Worm (Caenorhabditis elegans): Measurements from ENCODE around the gene twk-17.

Gene twk-17

DNA sequence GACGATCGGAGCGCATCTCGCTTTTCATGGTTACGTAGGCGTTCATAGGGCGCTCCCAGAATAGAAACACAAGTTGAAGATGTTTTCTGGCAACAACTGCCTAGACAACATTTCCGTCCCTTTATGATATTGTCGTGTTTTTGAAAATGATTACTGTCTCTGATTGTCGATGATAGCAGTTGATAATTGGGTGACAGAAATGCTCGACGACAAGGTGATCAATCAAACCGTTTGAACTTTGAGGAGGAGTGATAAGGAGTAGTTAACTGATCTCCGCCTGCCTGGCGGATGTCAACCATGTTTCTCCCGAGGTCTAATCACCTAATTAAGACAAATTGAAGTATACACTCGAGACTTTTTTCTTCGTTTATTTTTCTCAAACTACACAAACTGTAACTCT is 24.0 kb downstream of the twk-17 start:
- no peak for TF ChIP-seq hlh-13 (GFP tag; optimal IDR thresholded peaks at IDR 0.05)
- TF ChIP-seq fkh-6 (tag; optimal IDR thresholded peaks at IDR 0.05), result no peak
- TF ChIP-seq K09A11.1 (tag; optimal IDR thresholded peaks at IDR 0.05; ENCODE audit: insufficient read depth), result no peak
- no peak for TF ChIP-seq pax-1 (tag; optimal IDR thresholded peaks at IDR 0.05)
- TF ChIP-seq ceh-18 (tag; optimal IDR thresholded peaks at IDR 0.05), result no peak
- no peak for TF ChIP-seq ets-4 (tag; optimal IDR thresholded peaks at IDR 0.05)
- TF ChIP-seq sox-4 (tag; optimal IDR thresholded peaks at IDR 0.05), result no peak
- no peak for TF ChIP-seq odd-2 (tag; optimal IDR thresholded peaks at IDR 0.05)
- no peak for TF ChIP-seq pqm-1 (tag; optimal IDR thresholded peaks at IDR 0.05)
- TF ChIP-seq madf-2 (tag; optimal IDR thresholded peaks at IDR 0.05), result no peak
- TF ChIP-seq nhr-11 (tag; optimal IDR thresholded peaks at IDR 0.05), result no peak
- TF ChIP-seq lim-6 (tag; optimal IDR thresholded peaks at IDR 0.05), result no peak
- TF ChIP-seq ref-2 (tag; optimal IDR thresholded peaks at IDR 0.05), result no peak
- no peak for TF ChIP-seq pros-1 (tag; optimal IDR thresholded peaks at IDR 0.05)
- no peak for TF ChIP-seq ceh-9 (tag; optimal IDR thresholded peaks at IDR 0.05)
- no peak for TF ChIP-seq ceh-24 (tag; optimal IDR thresholded peaks at IDR 0.05)
- no peak for TF ChIP-seq hlh-6 (tag; optimal IDR thresholded peaks at IDR 0.05)
- TF ChIP-seq npax-4 (tag; optimal IDR thresholded peaks at IDR 0.05), result no peak
- no peak for TF ChIP-seq T23F11.4 (GFP tag; optimal IDR thresholded peaks at IDR 0.05)

DNA sequence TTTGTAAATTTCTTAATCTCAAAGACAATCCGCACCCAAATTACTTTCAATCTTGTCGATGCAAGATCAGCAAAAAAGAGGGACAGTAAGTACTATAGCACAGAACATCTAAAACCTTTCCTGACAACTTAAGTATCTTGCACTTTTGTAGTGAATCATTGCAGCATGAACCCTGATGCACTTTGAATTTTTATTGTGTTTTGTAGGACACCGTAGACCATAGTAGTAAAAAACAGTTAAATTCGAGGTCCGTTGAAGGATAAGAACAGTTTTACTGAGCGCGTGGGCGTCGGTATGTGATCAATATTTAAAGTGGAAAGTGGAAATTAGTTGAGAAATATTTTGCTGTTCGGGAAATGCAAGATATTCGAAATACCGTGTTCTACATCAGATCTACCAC is 25.7 kb downstream of the twk-17 start:
- TF ChIP-seq C08G9.2 (tag; optimal IDR thresholded peaks at IDR 0.05) (no peak), ceh-14 (tag; optimal IDR thresholded peaks at IDR 0.05) (no peak), T23F11.4 (GFP tag; optimal IDR thresholded peaks at IDR 0.05) (no peak), K09A11.1 (tag; optimal IDR thresholded peaks at IDR 0.05; ENCODE audit: insufficient read depth) (no peak), pqm-1 (tag; optimal IDR thresholded peaks at IDR 0.05) (no peak), nhr-11 (tag; optimal IDR thresholded peaks at IDR 0.05) (no peak), lim-6 (tag; optimal IDR thresholded peaks at IDR 0.05) (no peak), unc-86 (tag; optimal IDR thresholded peaks at IDR 0.05) (no peak), ref-2 (tag; optimal IDR thresholded peaks at IDR 0.05) (no peak), fax-1 (tag; optimal IDR thresholded peaks at IDR 0.05) (no peak), F13H6.1 (tag; optimal IDR thresholded peaks at IDR 0.05) (no peak), che-1 (tag; optimal IDR thresholded peaks at IDR 0.05) (no peak), gmeb-2 (tag; optimal IDR thresholded peaks at IDR 0.05) (no peak), madf-2 (tag; optimal IDR thresholded peaks at IDR 0.05) (no peak), ceh-18 (tag; optimal IDR thresholded peaks at IDR 0.05) (no peak), sdc-2 (tag; optimal IDR thresholded peaks at IDR 0.05) (no peak)

DNA sequence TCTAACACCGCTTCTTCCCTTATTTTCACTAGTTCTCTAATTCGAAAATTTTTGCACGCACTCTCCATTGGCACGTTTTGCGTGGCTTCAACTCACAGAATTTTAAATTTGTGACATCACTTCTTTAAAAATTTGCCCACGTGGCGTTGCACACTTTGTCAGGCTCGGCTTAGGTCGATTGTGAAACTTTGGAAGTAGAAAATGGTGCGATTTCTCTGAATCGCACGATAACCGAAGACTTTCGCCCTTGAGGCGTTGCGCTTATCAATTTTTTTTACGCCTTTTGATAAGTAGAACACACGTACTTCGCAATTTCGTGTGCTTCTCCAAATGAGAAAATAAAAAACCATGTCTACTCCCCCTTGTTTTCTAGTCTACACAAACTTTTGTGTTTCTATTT is 29.6 kb downstream of the twk-17 start:
- TF ChIP-seq hlh-6 (tag; optimal IDR thresholded peaks at IDR 0.05) (no peak), unc-3 (GFP tag; conservative IDR thresholded peaks at IDR 0.05) (no peak), unc-3 (tag; optimal IDR thresholded peaks at IDR 0.05) (no peak), npax-4 (tag; optimal IDR thresholded peaks at IDR 0.05) (no peak), syd-9 (tag; optimal IDR thresholded peaks at IDR 0.05) (no peak), elt-2 (tag; optimal IDR thresholded peaks at IDR 0.05) (peak; percentile 5), fkh-10 (GFP tag; optimal IDR thresholded peaks at IDR 0.05) (no peak), Y22D7AL.16 (tag; optimal IDR thresholded peaks at IDR 0.05) (no peak)

DNA sequence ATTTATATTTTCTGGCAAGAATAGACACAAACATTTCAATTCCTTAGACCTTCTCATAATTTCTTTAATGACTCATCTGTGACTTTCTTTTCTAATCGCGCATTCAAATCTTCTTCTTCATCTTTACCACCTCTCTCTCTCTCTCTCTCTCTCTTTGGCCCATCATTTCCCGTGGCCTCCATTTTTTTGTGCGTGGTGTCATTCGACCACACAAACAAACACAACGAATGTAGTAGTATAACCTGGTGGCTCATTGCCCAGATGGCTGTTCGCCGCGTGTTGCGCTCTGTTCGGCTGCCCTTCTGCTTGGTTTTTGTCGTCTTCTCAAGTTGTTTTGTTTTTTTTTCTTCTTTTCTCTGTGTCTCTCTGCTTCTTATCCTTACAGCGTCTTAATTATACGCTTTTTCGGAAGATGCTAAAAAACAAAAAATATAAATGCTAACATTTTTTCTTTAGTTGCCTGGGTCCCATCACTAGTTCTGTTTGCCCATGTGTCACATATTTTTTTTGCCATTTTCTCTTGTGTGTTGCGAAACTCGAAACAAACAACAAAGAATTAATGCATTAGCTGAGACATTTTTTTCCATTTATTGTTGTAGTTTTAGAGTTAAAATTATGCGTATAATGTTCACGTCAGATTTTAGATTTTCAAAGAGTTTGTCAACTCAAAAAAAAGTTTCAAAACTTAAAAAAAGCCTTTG is 30.3 kb downstream of the twk-17 start:
- TF ChIP-seq ceh-6 (GFP tag; optimal IDR thresholded peaks at IDR 0.05), result no peak
- no peak for TF ChIP-seq ceh-19 (GFP tag; optimal IDR thresholded peaks at IDR 0.05)
- TF ChIP-seq elt-2 (tag; optimal IDR thresholded peaks at IDR 0.05), result peak; percentile 11
- TF ChIP-seq nfya-1 (tag; optimal IDR thresholded peaks at IDR 0.05), result peak; percentile 4
- no peak for TF ChIP-seq ttx-3 (tag; optimal IDR thresholded peaks at IDR 0.05)
- no peak for TF ChIP-seq mec-3 (tag; optimal IDR thresholded peaks at IDR 0.05; ENCODE audit: borderline replicate concordance)
- TF ChIP-seq hlh-30 (tag; optimal IDR thresholded peaks at IDR 0.05; ENCODE audit: insufficient read depth), result no peak
- no peak for TF ChIP-seq K09A11.1 (tag; optimal IDR thresholded peaks at IDR 0.05; ENCODE audit: insufficient read depth)
- TF ChIP-seq tbx-2 (tag; optimal IDR thresholded peaks at IDR 0.05), result peak; percentile 21
- no peak for TF ChIP-seq hlh-8 (tag; optimal IDR thresholded peaks at IDR 0.05)
- no peak for TF ChIP-seq lin-11 (tag; optimal IDR thresholded peaks at IDR 0.05)
- TF ChIP-seq pqm-1 (tag; optimal IDR thresholded peaks at IDR 0.05), result no peak
- no peak for TF ChIP-seq unc-3 (GFP tag; conservative IDR thresholded peaks at IDR 0.05)
- no peak for TF ChIP-seq unc-3 (tag; optimal IDR thresholded peaks at IDR 0.05)
- no peak for TF ChIP-seq sdc-2 (tag; optimal IDR thresholded peaks at IDR 0.05)
- no peak for TF ChIP-seq pag-3 (tag; optimal IDR thresholded peaks at IDR 0.05; ENCODE audit: borderline replicate concordance)
- TF ChIP-seq lim-6 (tag; optimal IDR thresholded peaks at IDR 0.05), result no peak
- no peak for TF ChIP-seq ceh-14 (tag; optimal IDR thresholded peaks at IDR 0.05)

Measured in whole organism, late embryonic.